Worm (Caenorhabditis elegans): ENCODE results near the gene Y32G9A.2.

The Y32G9A.2 gene

DNA sequence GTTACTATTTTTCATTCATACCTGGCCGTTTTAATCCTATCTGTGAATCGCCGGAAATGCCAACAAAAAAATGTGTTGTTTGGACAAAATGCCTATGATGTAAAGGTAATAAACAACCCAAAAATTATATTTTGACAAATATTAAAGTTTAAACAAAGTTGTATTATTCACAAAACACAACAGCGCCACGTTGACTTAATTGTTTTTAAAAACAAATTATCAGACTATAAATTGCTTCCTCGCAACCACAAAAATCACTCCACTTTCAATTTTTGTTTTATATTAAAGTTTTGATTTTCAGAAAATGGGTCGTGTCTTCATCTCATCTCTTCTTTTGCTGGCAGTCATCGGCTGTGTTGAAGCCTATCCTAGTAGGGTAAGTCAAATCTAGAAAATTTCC lies 11.0 kb upstream of the Y32G9A.2 start, which contains the start of gene Y32G9A.5:
TSS of gene Y32G9A.5 (plus strand) at position 301 of the 400 bp plus-strand sequence.
- TF ChIP-seq tbx-37 (GFP tag; conservative IDR thresholded peaks at IDR 0.05) (no peak), tbx-11 (GFP tag; IDR thresholded peaks at IDR 0.05) (no peak), ceh-36 (tag; optimal IDR thresholded peaks at IDR 0.05) (no peak), tra-4 (tag; optimal IDR thresholded peaks at IDR 0.05) (no peak), aly-1 (tag; optimal IDR thresholded peaks at IDR 0.05) (no peak), B0310.2 (tag; optimal IDR thresholded peaks at IDR 0.05) (no peak), hmbx-1 (tag; optimal IDR thresholded peaks at IDR 0.05) (no peak), flt-1 (GFP tag; IDR thresholded peaks at IDR 0.05) (no peak), sea-1 (GFP tag; conservative IDR thresholded peaks at IDR 0.05) (no peak)

- no peak for TF ChIP-seq F13C5.2 (tag; optimal IDR thresholded peaks at IDR 0.05)
- no peak for TF ChIP-seq hnd-1 (tag; optimal IDR thresholded peaks at IDR 0.05)
- TF ChIP-seq ets-7 (tag; optimal IDR thresholded peaks at IDR 0.05): no peak
- TF ChIP-seq ceh-13 (GFP tag; optimal IDR thresholded peaks at IDR 0.05): no peak
- TF ChIP-seq tbx-11 (GFP tag; IDR thresholded peaks at IDR 0.05): no peak
- no peak for TF ChIP-seq sea-1 (GFP tag; conservative IDR thresholded peaks at IDR 0.05)
- TF ChIP-seq tbx-37 (GFP tag; conservative IDR thresholded peaks at IDR 0.05): no peak
- TF ChIP-seq flt-1 (GFP tag; IDR thresholded peaks at IDR 0.05): no peak
- TF ChIP-seq hmg-4 (GFP tag; optimal IDR thresholded peaks at IDR 0.05): no peak
- no peak for TF ChIP-seq hmbx-1 (tag; optimal IDR thresholded peaks at IDR 0.05)
- no peak for TF ChIP-seq ama-1 (optimal IDR thresholded peaks at IDR 0.05)
These were observed 9.8 kb upstream of the Y32G9A.2 start, which contains the start of gene srp-3 for ce11 chrV:1908542-1908941. Gene srp-3 (plus strand): TSS chrV:1908842.

DNA sequence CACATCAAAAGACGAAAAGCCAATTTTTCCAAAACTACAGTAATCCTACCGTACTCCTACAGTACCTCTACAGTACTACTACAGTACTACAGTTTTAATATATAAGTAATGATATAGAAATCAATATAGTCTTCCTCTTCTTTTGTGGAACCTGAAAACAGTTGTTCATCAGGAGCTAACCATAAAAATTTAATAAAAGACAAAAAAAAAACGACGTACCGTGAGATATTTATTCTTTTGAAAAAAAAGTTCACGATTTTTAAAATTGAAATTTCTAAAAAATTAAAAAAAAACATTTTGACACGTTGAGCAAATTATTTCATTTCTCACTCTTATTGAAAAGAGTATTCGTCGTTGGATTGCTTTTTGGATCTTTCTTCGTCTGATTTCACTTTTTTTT lies 7.2 kb upstream of the Y32G9A.2 start, which contains the start of gene Y32G9A.3:
TSS of gene Y32G9A.3 (plus strand) at position 301 of the 400 bp plus-strand sequence.
- TF ChIP-seq aly-1 (tag; optimal IDR thresholded peaks at IDR 0.05): no peak
- no peak for TF ChIP-seq tbx-37 (GFP tag; conservative IDR thresholded peaks at IDR 0.05)
- no peak for TF ChIP-seq F13C5.2 (tag; optimal IDR thresholded peaks at IDR 0.05)
- no peak for TF ChIP-seq tbx-11 (GFP tag; IDR thresholded peaks at IDR 0.05)
- no peak for TF ChIP-seq hmbx-1 (tag; optimal IDR thresholded peaks at IDR 0.05)

DNA sequence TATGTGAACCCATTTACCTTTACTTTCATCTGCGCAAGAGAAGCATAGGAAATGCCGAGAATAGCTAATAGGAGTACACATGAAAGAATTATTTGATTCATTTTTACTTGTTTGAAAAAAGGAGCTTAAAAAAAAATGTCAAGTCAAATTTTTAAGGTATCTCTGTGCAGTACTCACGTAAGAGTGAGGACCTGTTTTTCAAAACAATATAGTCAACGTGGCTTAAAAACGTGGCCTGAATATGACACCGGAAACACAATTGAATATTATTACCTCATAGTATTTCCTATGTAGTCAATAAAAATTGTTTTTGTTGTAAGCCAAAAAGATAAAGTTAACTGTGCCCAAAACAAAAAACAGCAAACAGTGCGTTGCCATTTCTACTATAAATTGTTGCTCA lies 1.8 kb downstream of the Y32G9A.2 start, which contains the start of gene Y32G9A.12:
TSS of gene Y32G9A.12 (minus strand) at position 101 of the 400 bp plus-strand sequence.
- no peak for TF ChIP-seq hnd-1 (tag; optimal IDR thresholded peaks at IDR 0.05)
- TF ChIP-seq B0310.2 (tag; optimal IDR thresholded peaks at IDR 0.05): no peak
- TF ChIP-seq hmbx-1 (tag; optimal IDR thresholded peaks at IDR 0.05): no peak
- no peak for TF ChIP-seq tbx-11 (GFP tag; IDR thresholded peaks at IDR 0.05)
- no peak for TF ChIP-seq hmg-4 (GFP tag; optimal IDR thresholded peaks at IDR 0.05)
- TF ChIP-seq F13C5.2 (tag; optimal IDR thresholded peaks at IDR 0.05): no peak

- TF ChIP-seq ama-1 (optimal IDR thresholded peaks at IDR 0.05) (no peak), ceh-13 (GFP tag; optimal IDR thresholded peaks at IDR 0.05) (no peak), flt-1 (GFP tag; IDR thresholded peaks at IDR 0.05) (no peak), ets-7 (tag; optimal IDR thresholded peaks at IDR 0.05) (no peak), B0310.2 (tag; optimal IDR thresholded peaks at IDR 0.05) (no peak), tra-4 (tag; optimal IDR thresholded peaks at IDR 0.05) (no peak), scrt-1 (GFP tag; IDR thresholded peaks at IDR 0.05) (no peak), hmbx-1 (tag; optimal IDR thresholded peaks at IDR 0.05) (no peak), tbx-11 (GFP tag; IDR thresholded peaks at IDR 0.05) (no peak), F13C5.2 (tag; optimal IDR thresholded peaks at IDR 0.05) (no peak), ceh-36 (tag; optimal IDR thresholded peaks at IDR 0.05) (no peak), pes-1 (GFP tag; IDR thresholded peaks at IDR 0.05) (no peak), hnd-1 (tag; optimal IDR thresholded peaks at IDR 0.05) (no peak), sea-1 (GFP tag; conservative IDR thresholded peaks at IDR 0.05) (no peak), tbx-37 (GFP tag; conservative IDR thresholded peaks at IDR 0.05) (no peak)
These were observed 3.0 kb downstream of the Y32G9A.2 start, which contains the start of gene gst-37 for ce11 chrV:1921321-1921720. Gene gst-37 (plus strand): TSS chrV:1921621.

DNA sequence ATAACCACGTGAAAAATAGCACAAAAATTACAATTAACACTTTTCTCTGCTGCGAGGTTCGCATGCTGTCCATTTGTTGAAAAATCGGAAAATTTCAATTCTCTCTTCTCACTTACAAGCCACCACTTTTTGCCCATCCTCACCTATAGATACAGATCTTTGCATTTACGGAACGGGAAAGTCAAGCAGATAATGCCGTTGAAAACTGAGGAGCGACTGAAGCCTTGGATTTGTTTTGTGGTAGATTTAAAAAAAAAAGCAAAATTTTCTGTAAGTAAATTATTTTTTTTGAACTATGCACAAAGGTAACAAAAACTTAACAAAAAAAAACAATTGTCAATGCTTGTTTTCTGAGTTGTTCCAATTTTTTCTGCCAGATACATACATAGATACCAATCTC lies 7.2 kb downstream of the Y32G9A.2 start, which contains the start of gene T06A1.1:
TSS of gene T06A1.1 (minus strand) at position 101 of the 400 bp plus-strand sequence.
- TF ChIP-seq flt-1 (GFP tag; IDR thresholded peaks at IDR 0.05): no peak
- no peak for TF ChIP-seq B0310.2 (tag; optimal IDR thresholded peaks at IDR 0.05)
- TF ChIP-seq ceh-36 (tag; optimal IDR thresholded peaks at IDR 0.05): no peak
- TF ChIP-seq F13C5.2 (tag; optimal IDR thresholded peaks at IDR 0.05): no peak
- TF ChIP-seq ceh-13 (GFP tag; optimal IDR thresholded peaks at IDR 0.05): no peak
- no peak for TF ChIP-seq hmbx-1 (tag; optimal IDR thresholded peaks at IDR 0.05)
- TF ChIP-seq tbx-37 (GFP tag; conservative IDR thresholded peaks at IDR 0.05): no peak

ce11 chrV:1927015-1927414 lies 8.7 kb downstream of the Y32G9A.2 start, which contains the start of gene T06A1.5:
Gene T06A1.5 (plus strand): TSS chrV:1927223.
- TF ChIP-seq hnd-1 (tag; optimal IDR thresholded peaks at IDR 0.05) (no peak), aly-1 (tag; optimal IDR thresholded peaks at IDR 0.05) (no peak), tbx-37 (GFP tag; conservative IDR thresholded peaks at IDR 0.05) (no peak), F13C5.2 (tag; optimal IDR thresholded peaks at IDR 0.05) (no peak), scrt-1 (GFP tag; IDR thresholded peaks at IDR 0.05) (no peak), ama-1 (optimal IDR thresholded peaks at IDR 0.05) (no peak), ceh-13 (GFP tag; optimal IDR thresholded peaks at IDR 0.05) (no peak), sea-1 (GFP tag; conservative IDR thresholded peaks at IDR 0.05) (no peak), tra-4 (tag; optimal IDR thresholded peaks at IDR 0.05) (no peak)

ce11 chrV:1928473-1928872 lies 10.2 kb downstream of the Y32G9A.2 start:
- TF ChIP-seq F13C5.2 (tag; optimal IDR thresholded peaks at IDR 0.05) (no peak), tbx-37 (GFP tag; conservative IDR thresholded peaks at IDR 0.05) (no peak), tbx-11 (GFP tag; IDR thresholded peaks at IDR 0.05) (no peak), ama-1 (optimal IDR thresholded peaks at IDR 0.05) (no peak), tra-4 (tag; optimal IDR thresholded peaks at IDR 0.05) (no peak), scrt-1 (GFP tag; IDR thresholded peaks at IDR 0.05) (no peak), B0310.2 (tag; optimal IDR thresholded peaks at IDR 0.05) (no peak), ceh-36 (tag; optimal IDR thresholded peaks at IDR 0.05) (no peak), ceh-13 (GFP tag; optimal IDR thresholded peaks at IDR 0.05) (no peak), sea-1 (GFP tag; conservative IDR thresholded peaks at IDR 0.05) (no peak)

All from whole organism, early embryonic.